Worm (Caenorhabditis elegans): ENCODE data around the gene F40F12.3.

ce11 chrIII:9910608-9911479 lies 9.8 kb downstream of the F40F12.3 start, which contains the start of the genes cyld-1 and F40F12.9:
- TF ChIP-seq ceh-8 (GFP tag; optimal IDR thresholded peaks at IDR 0.05) (no peak), alr-1 (tag; optimal IDR thresholded peaks at IDR 0.05; ENCODE audit: borderline replicate concordance) (no peak), ama-1 (optimal IDR thresholded peaks at IDR 0.05) (no peak), zag-1 (tag; optimal IDR thresholded peaks at IDR 0.05) (no peak), unc-62 (GFP tag; optimal IDR thresholded peaks at IDR 0.05) (no peak), mef-2 (tag; optimal IDR thresholded peaks at IDR 0.05) (no peak), ceh-90 (tag; optimal IDR thresholded peaks at IDR 0.05) (no peak), xbp-1 (tag; optimal IDR thresholded peaks at IDR 0.05) (no peak), unc-98 (GFP tag; IDR thresholded peaks at IDR 0.05) (no peak), dsc-1 (tag; optimal IDR thresholded peaks at IDR 0.05) (no peak), lir-3 (tag; optimal IDR thresholded peaks at IDR 0.05; ENCODE audit: poor library complexity) (no peak)
